Worm (Caenorhabditis elegans) whole organism, young adult: ENCODE data around the gene cng-1.
A peak's percentile ranks its signal among the peaks of the same experiment; 100 is the strongest.

ENCODE experiments used
- B0019.2 ChIP-seq: fragments of 200-800 bp; sonication (Bioruptor generic); conservative IDR thresholded peaks from 2 replicates; pipeline ENCODE4 v1.3.6; 2022; ENCODE audit warnings: missing genetic modification reagents, missing genetic modification characterization, missing compliant biosample characterization
- B0261.1 ChIP-seq: sonication (generic microtip); optimal IDR thresholded peaks from 2 replicates; lab custom pipeline; 2016; ENCODE audit warnings: mild to moderate bottlenecking, missing genetic modification characterization, moderate library complexity, missing compliant biosample characterization
- C06A6.2 ChIP-seq: fragments of 200-800 bp; sonication (Bioruptor generic); conservative IDR thresholded peaks from 2 replicates; pipeline ENCODE4 v1.3.6; 2022; ENCODE audit warnings: missing genetic modification characterization, missing compliant biosample characterization
- D2030.7 ChIP-seq: fragments of 200-800 bp; sonication (Bioruptor generic); IDR thresholded peaks from 2 replicates; pipeline ENCODE4 v1.3.6; 2022; ENCODE audit warnings: missing genetic modification reagents, missing genetic modification characterization, missing compliant biosample characterization
- F22D6.2 ChIP-seq: sonication (generic microtip); optimal IDR thresholded peaks from 2 replicates; lab custom pipeline; 2016; ENCODE audit warnings: mild to moderate bottlenecking, missing genetic modification characterization, missing compliant biosample characterization
- F39B2.1 ChIP-seq: fragments of 200-800 bp; sonication (Bioruptor generic); IDR thresholded peaks from 2 replicates; pipeline ENCODE4 v1.3.6; 2022; ENCODE audit warnings: missing genetic modification reagents, missing genetic modification characterization, missing compliant biosample characterization
- F52B5.7 ChIP-seq: sonication (generic microtip); optimal IDR thresholded peaks from 2 replicates; lab custom pipeline; 2016; ENCODE audit warnings: mild to moderate bottlenecking, missing genetic modification characterization, missing compliant biosample characterization
- F55B11.4 ChIP-seq: sonication (generic microtip); optimal IDR thresholded peaks from 2 replicates; lab custom pipeline; 2016; ENCODE audit warnings: missing compliant biosample characterization, missing genetic modification characterization, borderline replicate concordance; ENCODE audit not compliant: insufficient read depth
- K11D2.4 ChIP-seq: fragments of 200-800 bp; sonication (Bioruptor generic); IDR thresholded peaks from 2 replicates; pipeline ENCODE4 v1.3.6; 2022; ENCODE audit warnings: missing genetic modification reagents, missing genetic modification characterization, missing compliant biosample characterization
- T07F8.4 ChIP-seq: sonication (generic microtip); optimal IDR thresholded peaks from 2 replicates; lab custom pipeline; 2016; ENCODE audit warnings: mild to moderate bottlenecking, missing genetic modification characterization, moderate library complexity, missing compliant biosample characterization
- T26A5.8 ChIP-seq: sonication (generic microtip); optimal IDR thresholded peaks from 2 replicates; lab custom pipeline; 2016; ENCODE audit warnings: missing genetic modification characterization, missing compliant biosample characterization
- Y53G8AR.9 ChIP-seq: fragments of 200-800 bp; sonication (Bioruptor generic); conservative IDR thresholded peaks from 2 replicates; pipeline ENCODE4 v1.3.6; 2022; ENCODE audit warnings: missing genetic modification reagents, missing genetic modification characterization, missing compliant biosample characterization
- Y56A3A.18 ChIP-seq: fragments of 200-800 bp; sonication (Bioruptor generic); IDR thresholded peaks from 2 replicates; pipeline ENCODE4 v1.3.6; 2022; ENCODE audit warnings: missing genetic modification reagents, missing genetic modification characterization, missing compliant biosample characterization
- Y67H2A.10 ChIP-seq: fragments of 200-800 bp; sonication (Bioruptor generic); conservative IDR thresholded peaks from 2 replicates; pipeline ENCODE4 v1.3.6; 2022; ENCODE audit warnings: missing genetic modification reagents, missing genetic modification characterization, missing compliant biosample characterization
- Y79H2A.3 ChIP-seq: fragments of 200-800 bp; sonication (Bioruptor generic); conservative IDR thresholded peaks from 2 replicates; pipeline ENCODE4 v1.3.6; 2022; ENCODE audit warnings: missing genetic modification reagents, missing genetic modification characterization, missing compliant biosample characterization
- Y95B8A.8 ChIP-seq: fragments of 200-800 bp; sonication (Bioruptor generic); IDR thresholded peaks from 2 replicates; pipeline ENCODE4 v1.3.6; 2022; ENCODE audit warnings: missing genetic modification reagents, missing genetic modification characterization, missing compliant biosample characterization
- attf-6 ChIP-seq: fragments of 200-800 bp; sonication (Bioruptor generic); IDR thresholded peaks from 2 replicates; pipeline ENCODE4 v1.3.6; 2022; ENCODE audit warnings: missing genetic modification reagents, missing genetic modification characterization, missing compliant biosample characterization
- cebp-2 ChIP-seq: fragments of 200-800 bp; sonication (Bioruptor generic); IDR thresholded peaks from 2 replicates; pipeline ENCODE4 v1.3.6; 2022; ENCODE audit warnings: missing genetic modification characterization, missing compliant biosample characterization
- ceh-27 ChIP-seq: fragments of 200-800 bp; sonication (Bioruptor generic); optimal IDR thresholded peaks from 2 replicates; lab custom pipeline; 2018; ENCODE audit warnings: mild to moderate bottlenecking, missing genetic modification characterization, moderate library complexity, missing compliant biosample characterization
- ceh-40 ChIP-seq: fragments of 200-800 bp; sonication (Bioruptor generic); IDR thresholded peaks from 2 replicates; pipeline ENCODE4 v1.3.6; 2022; ENCODE audit warnings: missing genetic modification characterization, missing compliant biosample characterization
- ceh-91 ChIP-seq: fragments of 200-800 bp; sonication (Bioruptor generic); IDR thresholded peaks from 2 replicates; pipeline ENCODE4 v1.3.6; 2022; ENCODE audit warnings: missing genetic modification reagents, missing genetic modification characterization, missing compliant biosample characterization
- egl-18 ChIP-seq: fragments of 200-800 bp; sonication (Bioruptor generic); IDR thresholded peaks from 2 replicates; pipeline ENCODE4 v1.3.6; 2022; ENCODE audit warnings: missing genetic modification reagents, missing genetic modification characterization, missing compliant biosample characterization
- egl-44 ChIP-seq: fragments of 200-800 bp; sonication (Bioruptor generic); IDR thresholded peaks from 2 replicates; pipeline ENCODE4 v1.3.6; 2022; ENCODE audit warnings: missing genetic modification reagents, missing genetic modification characterization, missing compliant biosample characterization
- ekl-4 ChIP-seq: fragments of 200-800 bp; sonication (Bioruptor generic); IDR thresholded peaks from 2 replicates; pipeline ENCODE4 v1.3.6; 2022; ENCODE audit warnings: missing genetic modification reagents, missing genetic modification characterization, missing compliant biosample characterization
- ets-4 ChIP-seq: fragments of 200-800 bp; sonication (Bioruptor generic); optimal IDR thresholded peaks from 2 replicates; lab custom pipeline; 2018; ENCODE audit warnings: mild to moderate bottlenecking, missing genetic modification characterization, missing compliant biosample characterization
- gei-17 ChIP-seq: fragments of 200-800 bp; sonication (Bioruptor generic); optimal IDR thresholded peaks from 2 replicates; lab custom pipeline; 2018; ENCODE audit warnings: mild to moderate bottlenecking, missing genetic modification characterization, missing compliant biosample characterization
- hlh-12 ChIP-seq: sonication (generic microtip); optimal IDR thresholded peaks from 2 replicates; lab custom pipeline; 2016; ENCODE audit warnings: missing genetic modification characterization, missing compliant biosample characterization
- hrde-1 ChIP-seq: sonication (generic microtip); optimal IDR thresholded peaks from 2 replicates; lab custom pipeline; 2016; ENCODE audit warnings: missing genetic modification characterization, mild to moderate bottlenecking, missing compliant biosample characterization, moderate library complexity, missing genotype, missing genetic modification reagents, borderline replicate concordance
- let-526 ChIP-seq: fragments of 200-800 bp; sonication (Bioruptor generic); IDR thresholded peaks from 2 replicates; pipeline ENCODE4 v1.3.6; 2022; ENCODE audit warnings: missing genetic modification reagents, missing genetic modification characterization, missing compliant biosample characterization
- lsy-27 ChIP-seq: sonication (generic microtip); optimal IDR thresholded peaks from 2 replicates; lab custom pipeline; 2017; ENCODE audit warnings: missing genetic modification characterization, mild to moderate bottlenecking, missing compliant biosample characterization, antibody characterized with exemption, missing genotype, borderline replicate concordance; ENCODE audit not compliant: insufficient read depth
- madf-3 ChIP-seq: fragments of 200-800 bp; sonication (Bioruptor generic); IDR thresholded peaks from 2 replicates; pipeline ENCODE4 v1.3.6; 2022; ENCODE audit warnings: missing genetic modification reagents, missing genetic modification characterization, missing compliant biosample characterization
- mcd-1 ChIP-seq: fragments of 200-800 bp; sonication (Bioruptor generic); IDR thresholded peaks from 2 replicates; pipeline ENCODE4 v1.3.6; 2022; ENCODE audit warnings: missing genetic modification reagents, missing genetic modification characterization, missing compliant biosample characterization
- mes-4 ChIP-seq: sonication (generic microtip); optimal IDR thresholded peaks from 2 replicates; lab custom pipeline; 2016; ENCODE audit warnings: missing genotype, missing genetic modification characterization, missing compliant biosample characterization
- nfya-2 ChIP-seq: fragments of 200-800 bp; sonication (Bioruptor generic); IDR thresholded peaks from 2 replicates; pipeline ENCODE4 v1.3.6; 2022; ENCODE audit warnings: missing genetic modification reagents, missing genetic modification characterization, missing compliant biosample characterization
- nfyb-1 ChIP-seq: fragments of 200-800 bp; sonication (Bioruptor generic); IDR thresholded peaks from 2 replicates; pipeline ENCODE4 v1.3.6; 2022; ENCODE audit warnings: missing genetic modification reagents, missing genetic modification characterization, missing compliant biosample characterization
- nhr-80 ChIP-seq: sonication (generic microtip); optimal IDR thresholded peaks from 2 replicates; lab custom pipeline; 2016; ENCODE audit warnings: missing genetic modification characterization, missing compliant biosample characterization
- rec-8 ChIP-seq, 2 experiments: sonication (generic microtip); optimal IDR thresholded peaks; 2 replicates each; lab custom pipeline; 2016; ENCODE audit warnings: mild to moderate bottlenecking in 2 of 2, missing genetic modification characterization in 2 of 2, missing genetic modification reagents in 2 of 2, missing genotype in 2 of 2, missing biosample characterization in 1 of 2, missing compliant biosample characterization in 1 of 2, moderate library complexity in 1 of 2
- sdz-38 ChIP-seq: sonication (generic microtip); optimal IDR thresholded peaks from 2 replicates; lab custom pipeline; 2016; ENCODE audit warnings: missing genotype, missing genetic modification characterization, missing compliant biosample characterization
- sea-2 ChIP-seq: fragments of 200-800 bp; sonication (Bioruptor generic); IDR thresholded peaks from 2 replicates; pipeline ENCODE4 v1.3.6; 2022; ENCODE audit warnings: missing genetic modification characterization, missing compliant biosample characterization
- snpc-3.4 ChIP-seq: sonication (generic microtip); optimal IDR thresholded peaks from 2 replicates; lab custom pipeline; 2017; ENCODE audit warnings: missing genetic modification characterization, mild to moderate bottlenecking, missing compliant biosample characterization, antibody characterized with exemption, moderate library complexity, missing genotype, missing genetic modification reagents
- sptf-2 ChIP-seq: fragments of 200-800 bp; sonication (Bioruptor generic); optimal IDR thresholded peaks from 2 replicates; lab custom pipeline; 2018; ENCODE audit warnings: mild to moderate bottlenecking, missing genetic modification characterization, missing compliant biosample characterization
- tbx-9 ChIP-seq: sonication (generic microtip); optimal IDR thresholded peaks from 2 replicates; lab custom pipeline; 2016; ENCODE audit warnings: borderline replicate concordance, missing genetic modification characterization, inconsistent platforms, missing compliant biosample characterization
- zim-3 ChIP-seq: sonication (generic microtip); optimal IDR thresholded peaks from 2 replicates; lab custom pipeline; 2017; ENCODE audit warnings: mild to moderate bottlenecking, missing genetic modification characterization, moderate library complexity, missing compliant biosample characterization
- ztf-18 ChIP-seq: sonication (generic microtip); optimal IDR thresholded peaks from 2 replicates; lab custom pipeline; 2016; ENCODE audit warnings: missing genotype, mild to moderate bottlenecking, missing genetic modification characterization, missing compliant biosample characterization
- ztf-22 ChIP-seq: fragments of 200-800 bp; sonication (Bioruptor generic); optimal IDR thresholded peaks from 2 replicates; lab custom pipeline; 2018; ENCODE audit warnings: mild to moderate bottlenecking, missing genetic modification characterization, moderate library complexity, missing compliant biosample characterization
- ztf-25 ChIP-seq: fragments of 200-800 bp; sonication (Bioruptor generic); IDR thresholded peaks from 2 replicates; pipeline ENCODE4 v1.3.6; 2022; ENCODE audit warnings: missing genetic modification reagents, missing genetic modification characterization, missing compliant biosample characterization

Gene cng-1

ce11 chrV:15012542-15013301, 18.6 kb downstream of the cng-1 start (continued):
- TF ChIP-seq egl-18 (no peak), C06A6.2 (GFP tag; lab: Robert Waterston, UW) (no peak), lsy-27 (tag; lab: Kevin White, UChicago) (no peak), let-526 (GFP tag; lab: Robert Waterston, UW) (no peak), Y53G8AR.9 (no peak), K11D2.4 (GFP tag; lab: Robert Waterston, UW) (no peak), hrde-1 (tag; lab: Kevin White, UChicago) (no peak), mcd-1 (GFP tag; lab: Robert Waterston, UW) (0 out of 2 replicates have a peak, but pooled peaks have one; percentile 34), madf-3 (GFP tag; lab: Robert Waterston, UW) (no peak), F39B2.1 (no peak), ztf-18 (tag; lab: Kevin White, UChicago) (no peak), nhr-80 (peak; percentile 9), Y79H2A.3 (GFP tag; lab: Robert Waterston, UW) (0 out of 2 replicates have a peak, but pooled peaks have one; percentile 31), Y95B8A.8 (GFP tag; lab: Robert Waterston, UW) (no peak), egl-44 (GFP tag; lab: Robert Waterston, UW) (no peak), tbx-9 (tag; lab: Kevin White, UChicago) (no peak), sptf-2 (GFP tag; lab: Kevin White, UChicago) (no peak), ceh-91 (no peak), rec-8 (tag; optimal IDR thresholded peaks at IDR 0.05; lab: Kevin White, UChicago) (no peak), ztf-25 (no peak), snpc-3.4 (tag; lab: Kevin White, UChicago) (no peak), sdz-38 (tag; lab: Kevin White, UChicago) (no peak), D2030.7 (GFP tag; lab: Robert Waterston, UW) (no peak), hlh-12 (no peak), B0019.2 (GFP tag; lab: Robert Waterston, UW) (0 out of 2 replicates have a peak, but pooled peaks have one; percentile 6), B0261.1 (tag; lab: Kevin White, UChicago) (peak; percentile 76), ceh-40 (no peak), sea-2 (GFP tag; lab: Robert Waterston, UW) (no peak), nfyb-1 (GFP tag; lab: Robert Waterston, UW) (0 out of 2 replicates have a peak, but pooled peaks have one; percentile 62), cebp-2 (GFP tag; lab: Robert Waterston, UW) (no peak), ztf-22 (GFP tag; lab: Kevin White, UChicago) (no peak), attf-6 (GFP tag; lab: Robert Waterston, UW) (no peak), mes-4 (tag; lab: Kevin White, UChicago) (no peak), nfya-2 (no peak)
- TF ChIP-seq, all 124 proteins: peak for 20

- no peak for TF ChIP-seq egl-44 (GFP tag; lab: Robert Waterston, UW)
- TF ChIP-seq Y56A3A.18 = no peak
- TF ChIP-seq F39B2.1 = no peak
- no peak for TF ChIP-seq K11D2.4 (GFP tag; lab: Robert Waterston, UW)
- TF ChIP-seq F55B11.4 = no peak
- no peak for TF ChIP-seq ztf-25
- TF ChIP-seq ets-4 = no peak
- no peak for TF ChIP-seq F52B5.7 (tag; lab: Kevin White, UChicago)
- TF ChIP-seq T07F8.4 (tag; lab: Kevin White, UChicago) = no peak
- no peak for TF ChIP-seq ceh-27
- TF ChIP-seq gei-17 (GFP tag; lab: Kevin White, UChicago) = no peak
- no peak for TF ChIP-seq Y95B8A.8 (GFP tag; lab: Robert Waterston, UW)
- TF ChIP-seq ekl-4 (GFP tag; lab: Robert Waterston, UW) = no peak
- TF ChIP-seq lsy-27 (tag; lab: Kevin White, UChicago) = no peak
- TF ChIP-seq F22D6.2 (tag; lab: Kevin White, UChicago) = no peak
- no peak for TF ChIP-seq zim-3 (tag; lab: Kevin White, UChicago)
- TF ChIP-seq sea-2 (GFP tag; lab: Robert Waterston, UW) = no peak
- TF ChIP-seq T26A5.8 (tag; lab: Kevin White, UChicago) = no peak
- TF ChIP-seq Y67H2A.10 (GFP tag; lab: Robert Waterston, UW) = no peak
These were observed 19.7 kb downstream of the cng-1 start, which contains the start of gene nmr-2 for ce11 chrV:15011560-15011959. Gene nmr-2, minus strand, starts transcription at chrV:15011660.
